Fruit fly (Drosophila melanogaster) whole organism, embryonic: ENCODE measurements around the gene CG9948.

Experiments used
- Ada2b ChIP-seq: fragments of 200-800 bp; sonication (Bioruptor generic); IDR thresholded peaks from 2 replicates; pipeline ENCODE4 v1.3.6; 2022; ENCODE audit warnings: missing biosample characterization, missing genetic modification characterization
- Awh ChIP-seq: fragments of 200-800 bp; sonication (Bioruptor generic); IDR thresholded peaks from 2 replicates; pipeline ENCODE4, ENCODE4 v1.3.6; 2022; ENCODE audit warnings: missing biosample characterization, missing genetic modification characterization
- B-H2 ChIP-seq: fragments of 200-800 bp; sonication (Bioruptor generic); optimal IDR thresholded peaks from 2 replicates; lab custom pipeline; 2018; ENCODE audit warnings: missing biosample characterization, mild to moderate bottlenecking, missing genetic modification characterization
- CG11247 ChIP-seq: fragments of 200-800 bp; sonication (Bioruptor generic); IDR thresholded peaks from 2 replicates; pipeline ENCODE4 v1.3.6; 2022; ENCODE audit warnings: missing biosample characterization, missing genetic modification characterization
- CG12071 ChIP-seq: fragments of 200-800 bp; sonication (Bioruptor generic); optimal IDR thresholded peaks from 3 replicates; lab custom pipeline; 2018; ENCODE audit warnings: missing biosample characterization, mild to moderate bottlenecking, missing genetic modification characterization
- CG12219 ChIP-seq: fragments of 200-800 bp; sonication (Bioruptor generic); optimal IDR thresholded peaks from 3 replicates; lab custom pipeline; 2018; ENCODE audit warnings: missing biosample characterization, mild to moderate bottlenecking, missing genetic modification characterization
- CG12744 ChIP-seq: fragments of 200-800 bp; sonication (Bioruptor generic); optimal IDR thresholded peaks from 2 replicates; lab custom pipeline; 2016; ENCODE audit warnings: missing biosample characterization, missing genetic modification characterization
- CG13287 ChIP-seq: fragments of 200-800 bp; sonication (Bioruptor generic); IDR thresholded peaks from 2 replicates; pipeline ENCODE4 v1.3.6; 2022; ENCODE audit warnings: missing biosample characterization, missing genetic modification characterization; ENCODE audit not compliant: partially characterized antibody
- CG13296 ChIP-seq: fragments of 200-800 bp; sonication (Bioruptor generic); optimal IDR thresholded peaks from 3 replicates; lab custom pipeline; 2018; ENCODE audit warnings: missing biosample characterization, mild to moderate bottlenecking, missing genetic modification characterization
- CG14965 ChIP-seq: fragments of 200-800 bp; sonication (Bioruptor generic); optimal IDR thresholded peaks from 2 replicates; lab custom pipeline; 2016; ENCODE audit warnings: missing biosample characterization, missing genetic modification characterization, borderline replicate concordance
- CG15696 ChIP-seq: fragments of 200-800 bp; sonication (Bioruptor generic); optimal IDR thresholded peaks from 2 replicates; lab custom pipeline; 2019; ENCODE audit warnings: missing biosample characterization, mild to moderate bottlenecking, missing genetic modification characterization, moderate library complexity
- CG1647 ChIP-seq: fragments of 200-800 bp; sonication (Bioruptor generic); optimal IDR thresholded peaks from 3 replicates; lab custom pipeline; 2016; ENCODE audit warnings: missing biosample characterization, missing genetic modification characterization
- CG16813 ChIP-seq: fragments of 200-800 bp; sonication (Bioruptor generic); IDR thresholded peaks from 3 replicates; pipeline ENCODE4 v1.3.6; 2022; ENCODE audit warnings: missing biosample characterization, missing genetic modification characterization; ENCODE audit not compliant: partially characterized antibody
- CG17385 ChIP-seq: fragments of 200-800 bp; sonication (Bioruptor generic); optimal IDR thresholded peaks from 3 replicates; lab custom pipeline; 2018; ENCODE audit warnings: missing biosample characterization, mild to moderate bottlenecking, missing genetic modification characterization
- CG2712 ChIP-seq: fragments of 200-800 bp; optimal IDR thresholded peaks from 3 replicates; lab custom pipeline; 2019; ENCODE audit warnings: missing biosample characterization, mild to moderate bottlenecking, missing genetic modification characterization, moderate library complexity
- CG32532 ChIP-seq: fragments of 200-800 bp; sonication (Bioruptor generic); IDR thresholded peaks from 2 replicates; pipeline ENCODE4 v1.3.6; 2022; ENCODE audit warnings: missing biosample characterization, missing genetic modification characterization
- CG33213 ChIP-seq: fragments of 200-800 bp; sonication (Bioruptor generic); optimal IDR thresholded peaks from 3 replicates; lab custom pipeline; 2016; ENCODE audit warnings: missing biosample characterization, missing genetic modification characterization
- CG4282 ChIP-seq: fragments of 200-800 bp; sonication (Bioruptor generic); optimal IDR thresholded peaks from 2 replicates; lab custom pipeline; 2016; ENCODE audit warnings: missing biosample characterization, missing genetic modification characterization
- CG4424 ChIP-seq: fragments of 200-800 bp; sonication (Bioruptor generic); optimal IDR thresholded peaks from 3 replicates; lab custom pipeline; 2016; ENCODE audit warnings: missing biosample characterization, missing genetic modification characterization
- CG7271 ChIP-seq: fragments of 200-800 bp; sonication (Bioruptor generic); optimal IDR thresholded peaks from 2 replicates; lab custom pipeline; 2018; ENCODE audit warnings: missing biosample characterization, mild to moderate bottlenecking, missing genetic modification characterization, moderate library complexity
- CG7372 ChIP-seq: fragments of 200-800 bp; sonication (Bioruptor generic); IDR thresholded peaks from 2 replicates; pipeline ENCODE4 v1.3.6; 2022; ENCODE audit warnings: missing biosample characterization, missing genetic modification characterization
- CG7745 ChIP-seq: fragments of 200-800 bp; sonication (Bioruptor generic); optimal IDR thresholded peaks from 2 replicates; lab custom pipeline; 2018; ENCODE audit warnings: missing biosample characterization, mild to moderate bottlenecking, missing genetic modification characterization, moderate library complexity
- CG7928 ChIP-seq: fragments of 200-800 bp; sonication (Bioruptor generic); optimal IDR thresholded peaks from 2 replicates; lab custom pipeline; 2017; ENCODE audit warnings: missing biosample characterization, mild to moderate bottlenecking, missing genetic modification characterization
- CG9797 ChIP-seq: fragments of 200-800 bp; sonication (Bioruptor generic); optimal IDR thresholded peaks from 3 replicates; lab custom pipeline; 2018; ENCODE audit warnings: missing biosample characterization, mild to moderate bottlenecking, missing genetic modification characterization
- CTCF ChIP-seq: fragments of 200-800 bp; sonication (Bioruptor generic); optimal IDR thresholded peaks from 2 replicates; lab custom pipeline; 2017; ENCODE audit warnings: missing biosample characterization, mild to moderate bottlenecking, missing genetic modification characterization, moderate library complexity
- E2f2 ChIP-seq: fragments of 200-800 bp; sonication (Bioruptor generic); IDR thresholded peaks from 2 replicates; pipeline ENCODE4 v1.3.6; 2022; ENCODE audit warnings: missing biosample characterization, missing genetic modification characterization
- Elba2 ChIP-seq: fragments of 200-800 bp; sonication (Bioruptor generic); optimal IDR thresholded peaks from 3 replicates; lab custom pipeline; 2016; ENCODE audit warnings: missing biosample characterization, missing genetic modification characterization
- Lim3 ChIP-seq: fragments of 200-800 bp; sonication (Bioruptor generic); IDR thresholded peaks from 2 replicates; pipeline ENCODE4 v1.3.6; 2022; ENCODE audit warnings: missing biosample characterization, missing genetic modification characterization
- MTF-1 ChIP-seq: fragments of 200-800 bp; sonication (Bioruptor generic); optimal IDR thresholded peaks from 2 replicates; lab custom pipeline; 2018; ENCODE audit warnings: missing biosample characterization, mild to moderate bottlenecking, missing genetic modification characterization, borderline replicate concordance
- PHDP ChIP-seq: fragments of 200-800 bp; sonication (Bioruptor generic); optimal IDR thresholded peaks from 3 replicates; lab custom pipeline; 2018; ENCODE audit warnings: missing biosample characterization, mild to moderate bottlenecking, missing genetic modification characterization, moderate library complexity
- Rfx ChIP-seq: fragments of 200-800 bp; sonication (Bioruptor generic); IDR thresholded peaks from 2 replicates; pipeline ENCODE4 v1.3.6; 2022; ENCODE audit warnings: missing biosample characterization, missing genetic modification characterization
- Rx ChIP-seq: fragments of 200-800 bp; sonication (Bioruptor generic); IDR thresholded peaks from 2 replicates; pipeline ENCODE4 v1.3.6; 2022; ENCODE audit warnings: missing biosample characterization, missing genetic modification characterization
- Vsx1 ChIP-seq: fragments of 200-800 bp; sonication (Bioruptor generic); optimal IDR thresholded peaks from 2 replicates; lab custom pipeline; 2017; ENCODE audit warnings: missing biosample characterization, mild to moderate bottlenecking, missing genetic modification characterization, missing genetic modification reagents
- bcd ChIP-seq: fragments of 200-800 bp; sonication (Bioruptor generic); optimal IDR thresholded peaks from 2 replicates; lab custom pipeline; 2017; ENCODE audit warnings: missing biosample characterization, mild to moderate bottlenecking, missing genetic modification characterization
- br ChIP-seq: fragments of >200 bp; optimal IDR thresholded peaks from 2 replicates; lab custom pipeline; 2017
- caup ChIP-seq: fragments of 200-800 bp; sonication (Bioruptor generic); optimal IDR thresholded peaks from 3 replicates; lab custom pipeline; 2017; ENCODE audit warnings: missing biosample characterization, mild to moderate bottlenecking, missing genetic modification characterization, moderate library complexity; ENCODE audit not compliant: severe bottlenecking
- chn ChIP-seq: fragments of 200-800 bp; sonication (Bioruptor generic); optimal IDR thresholded peaks from 2 replicates; lab custom pipeline; 2016; ENCODE audit warnings: missing biosample characterization, missing genetic modification characterization
- dati ChIP-seq: fragments of 200-800 bp; sonication (Bioruptor generic); IDR thresholded peaks from 2 replicates; pipeline ENCODE4 v1.3.6; 2022; ENCODE audit warnings: missing biosample characterization, missing genetic modification characterization
- ewg ChIP-seq: fragments of 200-800 bp; sonication (Bioruptor generic); optimal IDR thresholded peaks from 3 replicates; lab custom pipeline; 2017; ENCODE audit warnings: mild to moderate bottlenecking, missing biosample characterization, missing genetic modification reagents, missing genetic modification characterization
- fru ChIP-seq: fragments of >200 bp; optimal IDR thresholded peaks from 2 replicates; lab custom pipeline; 2017
- gfzf ChIP-seq: fragments of 200-800 bp; sonication (Bioruptor generic); optimal IDR thresholded peaks from 2 replicates; lab custom pipeline; 2016; ENCODE audit warnings: missing biosample characterization, mild to moderate bottlenecking, missing genetic modification characterization, moderate library complexity
- grn ChIP-seq: fragments of 200-800 bp; sonication (Bioruptor generic); optimal IDR thresholded peaks from 3 replicates; lab custom pipeline; 2017; ENCODE audit warnings: missing biosample characterization, missing genetic modification characterization
- hkb ChIP-seq, 2 experiments: fragments of 200-800 bp in 1 of 2; fragments of >200 bp in 1 of 2; sonication (Bioruptor generic) in 1 of 2; IDR thresholded peaks in 1 of 2; optimal IDR thresholded peaks in 1 of 2; 2 replicates each; pipeline versions ENCODE4 v1.3.6 to Lab custom; 2017 to 2022; ENCODE audit warnings: missing biosample characterization in 1 of 2, missing genetic modification characterization in 1 of 2
- jigr1 ChIP-seq: fragments of 200-800 bp; sonication (Bioruptor generic); IDR thresholded peaks from 3 replicates; pipeline ENCODE4 v1.3.6; 2022; ENCODE audit warnings: missing biosample characterization, missing genetic modification characterization
- kay ChIP-seq: fragments of 200-800 bp; sonication (Bioruptor generic); optimal IDR thresholded peaks from 2 replicates; lab custom pipeline; 2016; ENCODE audit warnings: missing biosample characterization, missing genetic modification characterization
- mirr ChIP-seq: fragments of 200-800 bp; sonication (Bioruptor generic); optimal IDR thresholded peaks from 3 replicates; lab custom pipeline; 2018; ENCODE audit warnings: missing biosample characterization, mild to moderate bottlenecking, missing genetic modification characterization
- nerfin-1 ChIP-seq: fragments of 200-800 bp; sonication (Bioruptor generic); optimal IDR thresholded peaks from 3 replicates; lab custom pipeline; 2019; ENCODE audit warnings: missing biosample characterization, mild to moderate bottlenecking, missing genetic modification characterization, moderate library complexity
- stc ChIP-seq: fragments of 200-800 bp; sonication (Bioruptor generic); IDR thresholded peaks from 2 replicates; pipeline ENCODE4 v1.3.6; 2022; ENCODE audit warnings: missing biosample characterization, missing genetic modification characterization
- tio ChIP-seq: fragments of 200-800 bp; sonication (Bioruptor generic); optimal IDR thresholded peaks from 2 replicates; lab custom pipeline; 2017; ENCODE audit warnings: missing biosample characterization, missing genetic modification characterization, inconsistent platforms
- usp ChIP-seq: fragments of >200 bp; optimal IDR thresholded peaks from 2 replicates; lab custom pipeline; 2017; ENCODE audit warnings: missing biosample characterization, missing genetic modification characterization

The CG9948 gene

DNA sequence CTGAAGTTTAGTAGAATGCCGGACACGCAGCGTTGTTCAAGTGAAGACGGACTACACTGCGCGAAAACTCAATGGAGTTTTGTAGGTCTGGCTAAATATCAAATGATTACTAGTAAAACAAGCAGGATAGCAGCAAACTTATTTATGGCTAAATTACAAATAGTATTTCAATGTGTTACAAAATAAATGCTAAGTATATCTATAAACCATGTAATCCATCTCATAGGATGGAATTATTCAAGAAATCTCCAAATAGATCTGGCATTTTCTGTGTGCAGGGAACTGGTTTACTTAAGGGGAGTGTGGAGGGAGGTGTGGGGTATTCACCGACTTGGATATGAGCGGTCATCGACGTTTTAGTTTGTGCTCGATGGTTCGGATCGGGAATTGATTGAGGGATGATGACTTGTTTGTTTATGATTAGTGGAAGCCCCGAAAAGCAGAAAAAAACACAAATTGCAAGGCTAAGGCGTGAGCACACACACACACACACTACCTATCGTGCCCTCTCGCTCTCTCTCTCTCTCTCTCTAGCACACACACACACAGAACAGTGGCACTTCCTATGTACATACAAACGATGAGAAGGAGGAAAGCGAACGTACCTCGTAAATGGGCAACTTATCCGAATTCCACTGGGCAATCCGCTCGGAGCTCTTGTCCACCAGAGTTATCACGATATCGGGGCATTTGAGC lies 8.1 kb downstream of the CG9948 start (continued):
- TF ChIP-seq CG12744 (GFP tag; lab: Kevin White, UChicago) (peak; percentile 41), Elba2 (GFP tag; lab: Kevin White, UChicago) (no peak), CG1647 (GFP tag; lab: Kevin White, UChicago) (peak; percentile 65), Rx (GFP tag; lab: Robert Waterston, UW) (no peak), stc (GFP tag; lab: Robert Waterston, UW) (peak; percentile 64; the same call in 1 of the 2 replicates), CG17385 (GFP tag; lab: Kevin White, UChicago) (peak; percentile 69), CG32532 (GFP tag; lab: Robert Waterston, UW) (peak; percentile 77), dati (peak; percentile 44; the same call in 1 of the 2 replicates), hkb (optimal IDR thresholded peaks at IDR 0.05; lab: Kevin White, UChicago) (no peak), hkb (GFP tag; IDR thresholded peaks at IDR 0.05; lab: Robert Waterston, UW) (peak; percentile 70; the same call in 1 of the 2 replicates), caup (peak; percentile 48), CG12071 (GFP tag; lab: Kevin White, UChicago) (peak; percentile 73), mirr (GFP tag; lab: Kevin White, UChicago) (peak; percentile 16), jigr1 (GFP tag; lab: Robert Waterston, UW) (peak; percentile 10; the same call in 1 of the 3 replicates), grn (GFP tag; lab: Kevin White, UChicago) (peak; percentile 47), kay (GFP tag; lab: Kevin White, UChicago) (peak; percentile 66), ewg (GFP tag; lab: Kevin White, UChicago) (peak; percentile 60), CG15696 (tag; lab: Kevin White, UChicago) (peak; percentile 52), CG4282 (GFP tag; lab: Kevin White, UChicago) (no peak), CG33213 (peak; percentile 68), tio (GFP tag; lab: Kevin White, UChicago) (peak; percentile 79), fru (lab: Kevin White, UChicago) (no peak), chn (GFP tag; lab: Kevin White, UChicago) (peak; percentile 75), Rfx (peak; percentile 78), E2f2 (GFP tag; lab: Robert Waterston, UW) (peak; percentile 50; the same call in 1 of the 2 replicates), nerfin-1 (tag; lab: Kevin White, UChicago) (peak; percentile 18), CG13287 (GFP tag; lab: Robert Waterston, UW) (no peak), PHDP (peak; percentile 86), MTF-1 (GFP tag; lab: Kevin White, UChicago) (peak; percentile 61), Ada2b (peak; percentile 74), CG11247 (GFP tag; lab: Robert Waterston, UW) (0 out of 2 replicates have a peak, but pooled peaks have one; percentile 24), CG4424 (GFP tag; lab: Kevin White, UChicago) (peak; percentile 83), br (lab: Kevin White, UChicago) (no peak), CG16813 (no peak), CG7372 (peak; percentile 75), CTCF (GFP tag; lab: Kevin White, UChicago) (no peak), bcd (GFP tag; lab: Kevin White, UChicago) (peak; percentile 79), usp (GFP tag; lab: Kevin White, UChicago) (no peak), gfzf (GFP tag; lab: Kevin White, UChicago) (no peak), CG13296 (GFP tag; lab: Kevin White, UChicago) (peak; percentile 71), CG2712 (tag; lab: Kevin White, UChicago) (peak; percentile 89), B-H2 (no peak), CG9797 (GFP tag; lab: Kevin White, UChicago) (no peak), Lim3 (GFP tag; lab: Robert Waterston, UW) (peak; percentile 64), CG7745 (tag; lab: Kevin White, UChicago) (no peak), CG7928 (GFP tag; lab: Kevin White, UChicago) (peak; percentile 24), CG14965 (GFP tag; lab: Kevin White, UChicago) (no peak), CG12219 (peak; percentile 90), CG7271 (tag; lab: Kevin White, UChicago) (no peak), Awh (GFP tag; lab: Robert Waterston, UW) (peak; percentile 65; the same call in 1 of the 2 replicates), Vsx1 (peak; percentile 49)
